7 fruit fly cellular contexts compared by ENCODE assay signal in the genomic region with DNA sequence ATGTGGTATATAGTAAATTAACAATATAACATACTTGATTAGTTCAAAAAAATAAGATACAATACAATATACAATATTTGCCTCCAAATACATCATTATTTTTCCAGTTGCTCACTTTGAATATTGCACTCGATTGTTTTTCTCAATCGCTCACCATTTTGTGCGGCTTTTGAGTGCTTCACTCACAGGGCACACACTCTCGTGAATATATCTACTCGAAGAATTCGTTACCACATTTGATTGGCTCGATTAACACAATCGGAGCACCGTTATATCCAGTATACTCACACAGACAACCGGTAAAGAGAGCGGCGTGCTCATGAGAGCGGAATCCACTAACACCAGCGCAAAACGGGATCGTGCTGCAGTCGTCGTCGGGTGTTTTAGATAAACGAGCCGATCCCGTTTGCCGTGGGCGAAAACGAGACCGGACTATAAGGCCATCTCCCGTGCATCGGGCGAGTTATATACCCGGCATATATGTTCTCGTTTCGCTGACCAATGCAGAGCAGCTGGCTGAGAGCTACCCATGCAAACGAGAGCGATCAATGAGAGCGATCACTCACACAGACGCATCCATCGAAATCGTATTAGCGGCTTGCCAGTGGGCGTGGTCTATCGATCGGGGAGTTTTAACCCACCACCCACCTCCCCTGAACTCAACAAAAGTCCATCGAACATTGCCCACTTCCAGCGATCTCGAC.
TF ChIP-seq lines count a peak whose summit lies in the region.

No protein-coding gene starts in this region.

- peak; percentile 29 to 34 for TF ChIP-seq CTCF in S2 (optimal IDR thresholded peaks at IDR 0.05; lab: Kevin White, UChicago)
- no peak for TF ChIP-seq CTCF in whole organism, embryonic (GFP tag; optimal IDR thresholded peaks at IDR 0.05; lab: Kevin White, UChicago)

TF ChIP-seq in whole organism, 6 proteins besides CTCF, POLR2A, EP300 and RAD21:
- TF ChIP-seq Dll (optimal IDR thresholded peaks at IDR 0.05; lab: Kevin White, UChicago) = peak; percentile 86
- TF ChIP-seq psq (optimal IDR thresholded peaks at IDR 0.05; lab: Kevin White, UChicago) = no peak
- peak; percentile 74 for TF ChIP-seq CG8478 (optimal IDR thresholded peaks at IDR 0.05; lab: Kevin White, UChicago)

TF ChIP-seq in whole organism, adult, 20 proteins besides CTCF, POLR2A, EP300 and RAD21:
- TF ChIP-seq kay (GFP tag; lab: Kevin White, UChicago; ENCODE audit: borderline replicate concordance) (peak; percentile 56), CG1620 (GFP tag; optimal IDR thresholded peaks at IDR 0.05; lab: Kevin White, UChicago) (no peak), Clk (GFP tag; optimal IDR thresholded peaks at IDR 0.05; lab: Kevin White, UChicago) (no peak), bab1 (GFP tag; optimal IDR thresholded peaks at IDR 0.05; lab: Kevin White, UChicago) (no peak), CG5204 (GFP tag; optimal IDR thresholded peaks at IDR 0.05; lab: Kevin White, UChicago) (peak; percentile 18), ovo (GFP tag; optimal IDR thresholded peaks at IDR 0.05; lab: Kevin White, UChicago) (peak; percentile 96), Hr96 (GFP tag; optimal IDR thresholded peaks at IDR 0.05; lab: Kevin White, UChicago) (no peak), tj (GFP tag; optimal IDR thresholded peaks at IDR 0.05; lab: Kevin White, UChicago) (peak; percentile 7), pad (GFP tag; optimal IDR thresholded peaks at IDR 0.05; lab: Kevin White, UChicago) (peak; percentile 31), CG7045 (GFP tag; optimal IDR thresholded peaks at IDR 0.05; lab: Kevin White, UChicago) (no peak)
TF ChIP-seq in whole organism, adult: peak in this region for 5.

TF ChIP-seq in whole organism, embryonic, 481 proteins besides CTCF, POLR2A, EP300 and RAD21 (continues in another document):
- peak; percentile 18; the same call in 1 of the 2 replicates for TF ChIP-seq ttk (GFP tag; IDR thresholded peaks at IDR 0.05; lab: Robert Waterston, UW)
- peak; percentile 56 for TF ChIP-seq jing (GFP tag; optimal IDR thresholded peaks at IDR 0.05; lab: Kevin White, UChicago)
- peak; percentile 41 for TF ChIP-seq abd-A (tag; optimal IDR thresholded peaks at IDR 0.05; lab: Kevin White, UChicago)
- peak; percentile 61 for TF ChIP-seq CG12769 (tag; optimal IDR thresholded peaks at IDR 0.05; lab: Kevin White, UChicago)
- no peak for TF ChIP-seq CG4617 (GFP tag; optimal IDR thresholded peaks at IDR 0.05; lab: Kevin White, UChicago; ENCODE audit: borderline replicate concordance)
- TF ChIP-seq CG32767 (GFP tag; IDR thresholded peaks at IDR 0.05; lab: Robert Waterston, UW) = 0 out of 2 replicates have a peak, but pooled peaks have one; percentile 7
- peak; percentile 50; the same call in 1 of the 2 replicates for TF ChIP-seq tna (GFP tag; IDR thresholded peaks at IDR 0.05; lab: Robert Waterston, UW; ENCODE audit: partially characterized antibody)
- no peak for TF ChIP-seq CG17359 (tag; optimal IDR thresholded peaks at IDR 0.05; lab: Kevin White, UChicago)
- TF ChIP-seq chn (GFP tag; optimal IDR thresholded peaks at IDR 0.05; lab: Kevin White, UChicago) = peak; percentile 8
- TF ChIP-seq ci (GFP tag; IDR thresholded peaks at IDR 0.05; lab: Robert Waterston, UW) = peak; percentile 34; the same call in 1 of the 3 replicates
- no peak for TF ChIP-seq ftz-f1 (GFP tag; optimal IDR thresholded peaks at IDR 0.05; lab: Kevin White, UChicago)
- peak; percentile 31 for TF ChIP-seq bbx (GFP tag; IDR thresholded peaks at IDR 0.05; lab: Robert Waterston, UW; ENCODE audit: partially characterized antibody)
- peak; percentile 82 for TF ChIP-seq D (optimal IDR thresholded peaks at IDR 0.05; lab: Kevin White, UChicago)
- no peak for TF ChIP-seq D (GFP tag; optimal IDR thresholded peaks at IDR 0.05; lab: Kevin White, UChicago)
- TF ChIP-seq pb (GFP tag; optimal IDR thresholded peaks at IDR 0.05; lab: Kevin White, UChicago) = no peak
- no peak for TF ChIP-seq CG10267 (tag; optimal IDR thresholded peaks at IDR 0.05; lab: Kevin White, UChicago)

TF ChIP-seq in whole organism, prepupa, 60 proteins besides CTCF, POLR2A, EP300 and RAD21:
- peak; percentile 22; the same call in 1 of the 2 replicates for TF ChIP-seq CG15336 (GFP tag; IDR thresholded peaks at IDR 0.05; lab: Robert Waterston, UW)
- no peak for TF ChIP-seq Smox (GFP tag; optimal IDR thresholded peaks at IDR 0.05; lab: Kevin White, UChicago)
- TF ChIP-seq CG6163 (GFP tag; IDR thresholded peaks at IDR 0.05; lab: Robert Waterston, UW) = peak; percentile 14; the same call in 1 of the 3 replicates
- TF ChIP-seq acj6 (GFP tag; optimal IDR thresholded peaks at IDR 0.05; lab: Kevin White, UChicago) = no peak
- peak in 1 of 2 experiments; percentile 15 for TF ChIP-seq ss (GFP tag; optimal IDR thresholded peaks at IDR 0.05; lab: Kevin White, UChicago)
- TF ChIP-seq CG8632 (GFP tag; optimal IDR thresholded peaks at IDR 0.05; lab: Kevin White, UChicago) = no peak
- no peak for TF ChIP-seq CG32006 (GFP tag; optimal IDR thresholded peaks at IDR 0.05; lab: Kevin White, UChicago)
- peak; percentile 48; the same call in 1 of the 3 replicates for TF ChIP-seq eg (GFP tag; IDR thresholded peaks at IDR 0.05; lab: Robert Waterston, UW)
- peak; percentile 14 for TF ChIP-seq fkh (GFP tag; optimal IDR thresholded peaks at IDR 0.05; lab: Kevin White, UChicago)

TF ChIP-seq in whole organism, pupa, 21 proteins besides CTCF, POLR2A, EP300 and RAD21:
- TF ChIP-seq CG14655 (GFP tag; optimal IDR thresholded peaks at IDR 0.05; lab: Kevin White, UChicago) (no peak), fd96Ca (GFP tag; IDR thresholded peaks at IDR 0.05; lab: Robert Waterston, UW) (0 out of 3 replicates have a peak, but pooled peaks have one; percentile 22), Pif1B (GFP tag; optimal IDR thresholded peaks at IDR 0.05; lab: Kevin White, UChicago) (no peak), D1 (tag; optimal IDR thresholded peaks at IDR 0.05; lab: Kevin White, UChicago) (no peak), rn (GFP tag; IDR thresholded peaks at IDR 0.05; lab: Robert Waterston, UW) (no peak), CG34367 (tag; optimal IDR thresholded peaks at IDR 0.05; lab: Kevin White, UChicago) (no peak), Pif1A (GFP tag; optimal IDR thresholded peaks at IDR 0.05; lab: Kevin White, UChicago) (no peak)
TF ChIP-seq in whole organism, pupa: peak in this region for 1.

TF ChIP-seq in whole organism, wandering third instar larva, 38 proteins besides CTCF, POLR2A, EP300 and RAD21:
- no peak for TF ChIP-seq sage (GFP tag; optimal IDR thresholded peaks at IDR 0.05; lab: Kevin White, UChicago)
- no peak for TF ChIP-seq Sp1 (GFP tag; optimal IDR thresholded peaks at IDR 0.05; lab: Kevin White, UChicago)
- TF ChIP-seq lola (GFP tag; optimal IDR thresholded peaks at IDR 0.05; lab: Kevin White, UChicago) = no peak
- peak; percentile 40 to 57 for TF ChIP-seq dl (GFP tag; optimal IDR thresholded peaks at IDR 0.05; lab: Kevin White, UChicago; ENCODE audit: insufficient read depth in 1 of 2, partially characterized antibody in 2 of 2)
- TF ChIP-seq brk (GFP tag; optimal IDR thresholded peaks at IDR 0.05; lab: Kevin White, UChicago) = no peak
- TF ChIP-seq CrebA (GFP tag; optimal IDR thresholded peaks at IDR 0.05; lab: Kevin White, UChicago; ENCODE audit: borderline replicate concordance) = peak; percentile 3
- TF ChIP-seq Rel (GFP tag; optimal IDR thresholded peaks at IDR 0.05; lab: Kevin White, UChicago) = no peak
- TF ChIP-seq Rel (tag; optimal IDR thresholded peaks at IDR 0.05; lab: Kevin White, UChicago) = peak; percentile 45
- peak; percentile 40 for TF ChIP-seq Dif (GFP tag; optimal IDR thresholded peaks at IDR 0.05; lab: Kevin White, UChicago; ENCODE audit: partially characterized antibody)
- TF ChIP-seq fru (GFP tag; optimal IDR thresholded peaks at IDR 0.05; lab: Kevin White, UChicago) = no peak
- peak; percentile 38 for TF ChIP-seq Vsx2 (GFP tag; optimal IDR thresholded peaks at IDR 0.05; lab: Kevin White, UChicago; ENCODE audit: partially characterized antibody)
- TF ChIP-seq Hr83 (GFP tag; optimal IDR thresholded peaks at IDR 0.05; lab: Kevin White, UChicago; ENCODE audit: poor library complexity, severe bottlenecking) = no peak
- no peak for TF ChIP-seq dsf (GFP tag; optimal IDR thresholded peaks at IDR 0.05; lab: Kevin White, UChicago; ENCODE audit: borderline replicate concordance)
TF ChIP-seq in whole organism, wandering third instar larva: peak in this region for 5.
